Fruit fly (Drosophila melanogaster) whole organism, embryonic: Measurements from ENCODE around the gene CG1965.

ENCODE experiments used
- Bgb ChIP-seq: fragments of 200-800 bp; sonication (Bioruptor generic); IDR thresholded peaks from 2 replicates; pipeline ENCODE4 v1.3.6; 2022; ENCODE audit warnings: missing biosample characterization, missing genetic modification characterization; ENCODE audit not compliant: partially characterized antibody
- CG1024 ChIP-seq: fragments of 200-800 bp; sonication (Bioruptor generic); IDR thresholded peaks from 2 replicates; pipeline ENCODE4 v1.3.6; 2022; ENCODE audit warnings: missing biosample characterization, missing genetic modification characterization
- CG14050 ChIP-seq: fragments of 200-800 bp; sonication (Bioruptor generic); IDR thresholded peaks from 3 replicates; pipeline ENCODE4 v1.3.6; 2022; ENCODE audit warnings: missing biosample characterization, missing genetic modification characterization
- CG14860 ChIP-seq: fragments of 200-800 bp; sonication (Bioruptor generic); IDR thresholded peaks from 3 replicates; pipeline ENCODE4 v1.3.6; 2022; ENCODE audit warnings: missing biosample characterization, missing genetic modification characterization; ENCODE audit not compliant: partially characterized antibody
- CG15696 ChIP-seq: fragments of 200-800 bp; sonication (Bioruptor generic); optimal IDR thresholded peaks from 2 replicates; lab custom pipeline; 2019; ENCODE audit warnings: missing biosample characterization, mild to moderate bottlenecking, missing genetic modification characterization, moderate library complexity
- CG16813 ChIP-seq: fragments of 200-800 bp; sonication (Bioruptor generic); IDR thresholded peaks from 3 replicates; pipeline ENCODE4 v1.3.6; 2022; ENCODE audit warnings: missing biosample characterization, missing genetic modification characterization; ENCODE audit not compliant: partially characterized antibody
- CG17186 ChIP-seq: fragments of 200-800 bp; sonication (Bioruptor generic); optimal IDR thresholded peaks from 3 replicates; lab custom pipeline; 2017; ENCODE audit warnings: missing biosample characterization, missing genetic modification reagents, missing genetic modification characterization
- CG17829 ChIP-seq: fragments of 200-800 bp; optimal IDR thresholded peaks from 2 replicates; lab custom pipeline; 2019; ENCODE audit warnings: missing biosample characterization, mild to moderate bottlenecking, missing genetic modification characterization, moderate library complexity
- CG2116 ChIP-seq: fragments of 200-800 bp; sonication (Bioruptor generic); optimal IDR thresholded peaks from 3 replicates; lab custom pipeline; 2018; ENCODE audit warnings: missing biosample characterization, mild to moderate bottlenecking, missing genetic modification characterization
- CG2199 ChIP-seq: fragments of 200-800 bp; sonication (Bioruptor generic); IDR thresholded peaks from 3 replicates; pipeline ENCODE4 v1.3.6; 2022; ENCODE audit warnings: missing biosample characterization, missing genetic modification characterization
- CG3163 ChIP-seq: fragments of 200-800 bp; sonication (Bioruptor generic); optimal IDR thresholded peaks from 3 replicates; lab custom pipeline; 2016; ENCODE audit warnings: missing biosample characterization, missing genetic modification characterization
- CG33213 ChIP-seq: fragments of 200-800 bp; sonication (Bioruptor generic); optimal IDR thresholded peaks from 3 replicates; lab custom pipeline; 2016; ENCODE audit warnings: missing biosample characterization, missing genetic modification characterization
- CG33557 ChIP-seq: fragments of 200-800 bp; sonication (Bioruptor generic); optimal IDR thresholded peaks from 2 replicates; lab custom pipeline; 2019; ENCODE audit warnings: missing biosample characterization, mild to moderate bottlenecking, missing genetic modification characterization, moderate library complexity
- CG4617 ChIP-seq: fragments of 200-800 bp; sonication (Bioruptor generic); optimal IDR thresholded peaks from 3 replicates; lab custom pipeline; 2016; ENCODE audit warnings: missing biosample characterization, missing genetic modification characterization, borderline replicate concordance
- CG7963 ChIP-seq: fragments of 200-800 bp; sonication (Bioruptor generic); IDR thresholded peaks from 3 replicates; pipeline ENCODE4 v1.3.6; 2022; ENCODE audit warnings: missing biosample characterization, missing genetic modification characterization; ENCODE audit not compliant: partially characterized antibody
- CG8281 ChIP-seq: fragments of 200-800 bp; sonication (Bioruptor generic); optimal IDR thresholded peaks from 2 replicates; lab custom pipeline; 2018; ENCODE audit warnings: missing biosample characterization, mild to moderate bottlenecking, missing genetic modification characterization, moderate library complexity
- CG8290 ChIP-seq, 3 experiments: fragments of 200-800 bp; sonication (Bioruptor generic); optimal IDR thresholded peaks; 2 replicates each; lab custom pipeline; 2016 to 2019; ENCODE audit warnings: missing biosample characterization in 3 of 3, missing genetic modification characterization in 3 of 3, mild to moderate bottlenecking in 2 of 3, moderate library complexity in 1 of 3
- CG8924 ChIP-seq: fragments of 200-800 bp; optimal IDR thresholded peaks from 3 replicates; lab custom pipeline; 2019; ENCODE audit warnings: missing biosample characterization, mild to moderate bottlenecking, missing genetic modification characterization, moderate library complexity
- CHES-1-like ChIP-seq: fragments of 200-800 bp; sonication (Bioruptor generic); optimal IDR thresholded peaks from 2 replicates; lab custom pipeline; 2016; ENCODE audit warnings: missing biosample characterization, missing genetic modification characterization
- CTCF ChIP-seq: fragments of 200-800 bp; sonication (Bioruptor generic); optimal IDR thresholded peaks from 2 replicates; lab custom pipeline; 2017; ENCODE audit warnings: missing biosample characterization, mild to moderate bottlenecking, missing genetic modification characterization, moderate library complexity
- Doc3 ChIP-seq: fragments of 200-800 bp; sonication (Bioruptor generic); IDR thresholded peaks from 3 replicates; pipeline ENCODE4 v1.3.6; 2022; ENCODE audit warnings: missing biosample characterization, missing genetic modification characterization; ENCODE audit not compliant: partially characterized antibody
- E2f2 ChIP-seq: fragments of 200-800 bp; sonication (Bioruptor generic); IDR thresholded peaks from 2 replicates; pipeline ENCODE4 v1.3.6; 2022; ENCODE audit warnings: missing biosample characterization, missing genetic modification characterization
- Elba2 ChIP-seq: fragments of 200-800 bp; sonication (Bioruptor generic); optimal IDR thresholded peaks from 3 replicates; lab custom pipeline; 2016; ENCODE audit warnings: missing biosample characterization, missing genetic modification characterization
- Hmr ChIP-seq: fragments of 200-800 bp; sonication (Bioruptor generic); optimal IDR thresholded peaks from 3 replicates; lab custom pipeline; 2017; ENCODE audit warnings: mild to moderate bottlenecking, missing biosample characterization, missing genetic modification reagents, missing genetic modification characterization
- Hr3 ChIP-seq: fragments of 200-800 bp; sonication (Bioruptor generic); optimal IDR thresholded peaks from 3 replicates; lab custom pipeline; 2016; ENCODE audit warnings: missing biosample characterization, missing genetic modification characterization
- Hr78 ChIP-seq, 2 experiments: fragments of 200-800 bp in 1 of 2; fragments of >200 bp in 1 of 2; sonication (Bioruptor generic) in 1 of 2; optimal IDR thresholded peaks; 2 replicates each; lab custom pipeline; 2017 to 2019; ENCODE audit warnings: missing biosample characterization in 2 of 2, missing genetic modification characterization in 2 of 2, mild to moderate bottlenecking in 1 of 2, moderate library complexity in 1 of 2
- Xbp1 ChIP-seq: fragments of 200-800 bp; sonication (Bioruptor generic); optimal IDR thresholded peaks from 3 replicates; lab custom pipeline; 2016; ENCODE audit warnings: missing biosample characterization, mild to moderate bottlenecking, missing genetic modification characterization
- YL-1 ChIP-seq: fragments of 200-800 bp; sonication (Bioruptor generic); optimal IDR thresholded peaks from 3 replicates; lab custom pipeline; 2017; ENCODE audit warnings: missing biosample characterization, mild to moderate bottlenecking, missing genetic modification characterization
- amos ChIP-seq: fragments of 200-800 bp; sonication (Bioruptor generic); IDR thresholded peaks from 2 replicates; pipeline ENCODE4 v1.3.6; 2022; ENCODE audit warnings: missing biosample characterization, missing genetic modification characterization; ENCODE audit not compliant: partially characterized antibody
- ash1 ChIP-seq: fragments of 200-800 bp; sonication (Bioruptor generic); optimal IDR thresholded peaks from 2 replicates; lab custom pipeline; 2018; ENCODE audit warnings: missing biosample characterization, mild to moderate bottlenecking, missing genetic modification characterization
- bab2 ChIP-seq: fragments of 200-800 bp; sonication (Bioruptor generic); optimal IDR thresholded peaks from 2 replicates; lab custom pipeline; 2016; ENCODE audit warnings: missing biosample characterization, missing genetic modification characterization
- bbx ChIP-seq: fragments of 200-800 bp; sonication (Bioruptor generic); IDR thresholded peaks from 2 replicates; pipeline ENCODE4 v1.3.6; 2022; ENCODE audit warnings: missing biosample characterization, missing genetic modification characterization; ENCODE audit not compliant: partially characterized antibody
- dmrt11E ChIP-seq: fragments of 200-800 bp; sonication (Bioruptor generic); optimal IDR thresholded peaks from 3 replicates; lab custom pipeline; 2018; ENCODE audit warnings: missing biosample characterization, mild to moderate bottlenecking, missing genetic modification characterization, moderate library complexity
- dpn ChIP-seq, 2 experiments: fragments of 200-800 bp; sonication (Bioruptor generic); optimal IDR thresholded peaks; 3 replicates each; lab custom pipeline; 2016; ENCODE audit warnings: missing biosample characterization in 2 of 2, missing genetic modification characterization in 2 of 2
- en ChIP-seq: fragments of 200-800 bp; sonication (Bioruptor generic); optimal IDR thresholded peaks from 2 replicates; lab custom pipeline; 2016; ENCODE audit warnings: missing biosample characterization, missing genetic modification characterization
- grau ChIP-seq: fragments of 200-800 bp; optimal IDR thresholded peaks from 3 replicates; lab custom pipeline; 2019; ENCODE audit warnings: missing biosample characterization, mild to moderate bottlenecking, missing genetic modification characterization, moderate library complexity
- hbn ChIP-seq: fragments of 200-800 bp; sonication (Bioruptor generic); IDR thresholded peaks from 2 replicates; pipeline ENCODE4 v1.3.6; 2022; ENCODE audit warnings: missing biosample characterization, missing genetic modification characterization; ENCODE audit not compliant: partially characterized antibody
- kay ChIP-seq: fragments of 200-800 bp; sonication (Bioruptor generic); optimal IDR thresholded peaks from 2 replicates; lab custom pipeline; 2016; ENCODE audit warnings: missing biosample characterization, missing genetic modification characterization
- lola ChIP-seq, 3 experiments: fragments of >200 bp in 2 of 3; fragments of 200-800 bp in 1 of 3; sonication (Bioruptor generic) in 1 of 3; optimal IDR thresholded peaks; 2 replicates each; lab custom pipeline; 2017 to 2019; ENCODE audit warnings: missing biosample characterization in 3 of 3, missing genetic modification characterization in 3 of 3, mild to moderate bottlenecking in 1 of 3, moderate library complexity in 1 of 3
- mam ChIP-seq: fragments of 200-800 bp; sonication (Bioruptor generic); optimal IDR thresholded peaks from 3 replicates; lab custom pipeline; 2016; ENCODE audit warnings: missing biosample characterization, missing genetic modification characterization
- nmo ChIP-seq: fragments of 200-800 bp; sonication (Bioruptor generic); optimal IDR thresholded peaks from 2 replicates; lab custom pipeline; 2018; ENCODE audit warnings: missing biosample characterization, mild to moderate bottlenecking, missing genetic modification characterization, moderate library complexity
- pita ChIP-seq: fragments of 200-800 bp; sonication (Bioruptor generic); optimal IDR thresholded peaks from 2 replicates; lab custom pipeline; 2017; ENCODE audit warnings: missing biosample characterization, mild to moderate bottlenecking, missing genetic modification characterization
- slbo ChIP-seq: fragments of 200-800 bp; sonication (Bioruptor generic); IDR thresholded peaks from 2 replicates; pipeline ENCODE4 v1.3.6; 2022; ENCODE audit warnings: missing biosample characterization, missing genetic modification characterization
- sna ChIP-seq: fragments of 200-800 bp; sonication (Bioruptor generic); IDR thresholded peaks from 2 replicates; pipeline ENCODE4 v1.3.6; 2022; ENCODE audit warnings: missing biosample characterization, missing genetic modification characterization; ENCODE audit not compliant: partially characterized antibody
- ssp ChIP-seq: fragments of 200-800 bp; sonication (Bioruptor generic); IDR thresholded peaks from 2 replicates; pipeline ENCODE4 v1.3.6; 2022; ENCODE audit warnings: missing biosample characterization, missing genetic modification characterization
- tna ChIP-seq: fragments of 200-800 bp; sonication (Bioruptor generic); IDR thresholded peaks from 2 replicates; pipeline ENCODE4 v1.3.6; 2022; ENCODE audit warnings: missing biosample characterization, missing genetic modification characterization; ENCODE audit not compliant: partially characterized antibody
- unc-4 ChIP-seq: fragments of 200-800 bp; sonication (Bioruptor generic); IDR thresholded peaks from 2 replicates; pipeline ENCODE4 v1.3.6; 2022; ENCODE audit warnings: missing biosample characterization, missing genetic modification characterization; ENCODE audit not compliant: partially characterized antibody
- zf30C ChIP-seq: fragments of 200-800 bp; sonication (Bioruptor generic); optimal IDR thresholded peaks from 3 replicates; lab custom pipeline; 2018; ENCODE audit warnings: missing biosample characterization, mild to moderate bottlenecking, missing genetic modification characterization

CG1965 gene

DNA sequence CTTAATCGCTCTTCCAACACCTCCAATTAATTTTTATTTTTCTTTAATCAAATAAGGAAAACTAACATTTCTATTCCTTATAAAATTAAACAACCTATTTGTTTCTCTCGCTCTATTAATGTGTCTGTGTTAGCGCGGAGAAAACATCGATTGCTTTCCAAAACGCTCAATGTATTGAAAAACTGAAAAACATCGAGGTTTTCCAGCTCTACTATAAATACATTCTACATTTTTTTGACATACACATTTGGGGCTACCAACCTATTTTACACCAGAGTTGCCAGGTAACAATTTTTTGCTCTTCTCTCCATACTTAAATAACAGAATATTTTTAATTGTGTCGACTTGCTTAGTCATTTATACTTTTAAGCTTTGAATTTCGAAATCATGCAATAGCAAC, 24.7 kb downstream of the CG1965 start (continued):
- peak; percentile 12 for TF ChIP-seq bab2 (GFP tag; lab: Kevin White, UChicago)
- peak; percentile 62 for TF ChIP-seq CG8924 (tag; lab: Kevin White, UChicago)
- peak; percentile 44 for TF ChIP-seq zf30C (GFP tag; lab: Kevin White, UChicago)
- peak; percentile 43 for TF ChIP-seq CHES-1-like (GFP tag; lab: Kevin White, UChicago)
- no peak for TF ChIP-seq en (GFP tag; lab: Kevin White, UChicago)
- no peak for TF ChIP-seq ssp (GFP tag; lab: Robert Waterston, UW)
- peak; percentile 69 for TF ChIP-seq CG16813
- TF ChIP-seq tna (GFP tag; lab: Robert Waterston, UW), result 0 out of 2 replicates have a peak, but pooled peaks have one; percentile 11
- TF ChIP-seq grau (tag; lab: Kevin White, UChicago), result peak; percentile 40
- TF ChIP-seq dpn (GFP tag; optimal IDR thresholded peaks at IDR 0.05; lab: Kevin White, UChicago), result peak; percentile 3 to 36
- peak; percentile 61 for TF ChIP-seq CG33213 (GFP tag; lab: Kevin White, UChicago)
- peak; percentile 60 for TF ChIP-seq slbo (GFP tag; lab: Robert Waterston, UW)
- TF ChIP-seq hbn (GFP tag; lab: Robert Waterston, UW), result peak; percentile 74
- peak; percentile 71; the same call in 2 of the 3 replicates for TF ChIP-seq Doc3 (GFP tag; lab: Robert Waterston, UW)
- TF ChIP-seq unc-4 (GFP tag; lab: Robert Waterston, UW), result peak; percentile 69
- TF ChIP-seq dmrt11E, result peak; percentile 20
- no peak for TF ChIP-seq Elba2
- TF ChIP-seq CG1024 (GFP tag; lab: Robert Waterston, UW), result no peak
- TF ChIP-seq CG7963 (GFP tag; lab: Robert Waterston, UW), result 0 out of 3 replicates have a peak, but pooled peaks have one; percentile 39
- peak; percentile 71 for TF ChIP-seq CG8290 (GFP tag; optimal IDR thresholded peaks at IDR 0.05; lab: Kevin White, UChicago)
- no peak for TF ChIP-seq CG8290 (tag; optimal IDR thresholded peaks at IDR 0.05; lab: Kevin White, UChicago)
- peak; percentile 44 for TF ChIP-seq sna
- TF ChIP-seq Bgb, result peak; percentile 84
- TF ChIP-seq CTCF (GFP tag; lab: Kevin White, UChicago), result peak; percentile 75
- peak; percentile 24 for TF ChIP-seq CG4617
- peak; percentile 81 for TF ChIP-seq amos (GFP tag; lab: Robert Waterston, UW)
- peak; percentile 3 for TF ChIP-seq CG17186 (GFP tag; lab: Kevin White, UChicago)
- TF ChIP-seq CG33557, result no peak
- peak; percentile 34 for TF ChIP-seq kay
- TF ChIP-seq Xbp1 (GFP tag; lab: Kevin White, UChicago), result peak; percentile 44
- peak; percentile 42 for TF ChIP-seq CG17829 (tag; lab: Kevin White, UChicago)
- peak; percentile 73; the same call in 1 of the 3 replicates for TF ChIP-seq CG2199 (GFP tag; lab: Robert Waterston, UW)
- peak; percentile 38 for TF ChIP-seq CG3163 (GFP tag; lab: Kevin White, UChicago)
- peak; percentile 72 for TF ChIP-seq CG2116 (GFP tag; lab: Kevin White, UChicago)
- peak; percentile 10 for TF ChIP-seq pita (GFP tag; lab: Kevin White, UChicago)
- TF ChIP-seq CG8281 (tag; lab: Kevin White, UChicago), result peak; percentile 96
- peak; percentile 56 for TF ChIP-seq YL-1 (GFP tag; lab: Kevin White, UChicago)
- no peak for TF ChIP-seq lola (GFP tag; optimal IDR thresholded peaks at IDR 0.05; lab: Kevin White, UChicago)
- TF ChIP-seq E2f2, result peak; percentile 53
- TF ChIP-seq CG14860, result peak; percentile 70
- no peak for TF ChIP-seq Hr78 (GFP tag; optimal IDR thresholded peaks at IDR 0.05; lab: Kevin White, UChicago)
- peak; percentile 47 for TF ChIP-seq mam
- TF ChIP-seq bbx, result peak; percentile 80
- TF ChIP-seq nmo (GFP tag; lab: Kevin White, UChicago), result peak; percentile 54
- peak; percentile 30 for TF ChIP-seq CG15696 (tag; lab: Kevin White, UChicago)
- TF ChIP-seq Hr3 (GFP tag; lab: Kevin White, UChicago), result peak; percentile 30
- TF ChIP-seq Hmr, result peak; percentile 26
- peak; percentile 36; the same call in 1 of the 3 replicates for TF ChIP-seq CG14050 (GFP tag; lab: Robert Waterston, UW)
- peak; percentile 17 for TF ChIP-seq ash1
